Comparison of ENCODE assay signal across 3 fruit fly cellular contexts in the genomic region with DNA sequence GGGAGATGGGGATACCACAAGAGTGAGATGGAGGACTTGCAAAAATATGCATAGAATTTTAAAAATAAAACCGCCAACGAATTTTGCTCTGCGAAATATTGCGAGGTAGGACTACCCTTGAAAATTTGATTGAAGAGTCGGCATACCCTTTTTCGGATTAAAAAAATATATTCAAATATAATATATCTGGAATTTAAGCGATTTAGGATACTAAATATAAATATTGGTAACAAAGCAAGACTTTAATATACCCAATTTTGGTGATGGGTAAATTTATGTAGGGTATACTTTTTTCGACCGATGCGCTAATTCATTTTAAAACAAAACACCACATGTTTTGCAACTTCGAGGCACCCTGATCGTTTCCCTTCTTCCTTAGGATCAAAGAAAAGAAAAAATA.
A peak's percentile ranks its signal among the peaks of the same experiment; 100 is the strongest.
TF ChIP-seq lines count a peak whose summit lies in the region.

No protein-coding gene starts in this region.

- TF ChIP-seq CTCF in whole organism, embryonic (GFP tag; optimal IDR thresholded peaks at IDR 0.05; lab: Kevin White, UChicago) = no peak

TF ChIP-seq in whole organism, embryonic, 481 proteins besides CTCF, POLR2A, EP300 and RAD21:
- TF ChIP-seq prd (optimal IDR thresholded peaks at IDR 0.05; lab: Kevin White, UChicago) (no peak), prd (GFP tag; IDR thresholded peaks at IDR 0.05; lab: Robert Waterston, UW) (0 out of 3 replicates have a peak, but pooled peaks have one; percentile 12), gcm2 (GFP tag; optimal IDR thresholded peaks at IDR 0.05; lab: Kevin White, UChicago) (no peak), Ptx1 (GFP tag; IDR thresholded peaks at IDR 0.05; lab: Robert Waterston, UW) (0 out of 2 replicates have a peak, but pooled peaks have one; percentile 12)

TF ChIP-seq in whole organism, prepupa, 60 proteins besides CTCF, POLR2A, EP300 and RAD21 (continues in another document):
- no peak for TF ChIP-seq Hr38 (GFP tag; optimal IDR thresholded peaks at IDR 0.05; lab: Kevin White, UChicago)
- TF ChIP-seq Smox (GFP tag; optimal IDR thresholded peaks at IDR 0.05; lab: Kevin White, UChicago) = no peak
- TF ChIP-seq cyc (GFP tag; optimal IDR thresholded peaks at IDR 0.05; lab: Kevin White, UChicago) = no peak
- no peak for TF ChIP-seq Met (GFP tag; optimal IDR thresholded peaks at IDR 0.05; lab: Kevin White, UChicago)
- TF ChIP-seq Hr39 (GFP tag; optimal IDR thresholded peaks at IDR 0.05; lab: Kevin White, UChicago) = no peak
- peak; percentile 18 for TF ChIP-seq pdm3 (GFP tag; optimal IDR thresholded peaks at IDR 0.05; lab: Kevin White, UChicago)
- TF ChIP-seq eg (GFP tag; IDR thresholded peaks at IDR 0.05; lab: Robert Waterston, UW) = peak; percentile 54
- no peak for TF ChIP-seq acj6 (GFP tag; optimal IDR thresholded peaks at IDR 0.05; lab: Kevin White, UChicago)
- TF ChIP-seq vri (GFP tag; optimal IDR thresholded peaks at IDR 0.05; lab: Kevin White, UChicago) = no peak
- TF ChIP-seq spab (GFP tag; optimal IDR thresholded peaks at IDR 0.05; lab: Kevin White, UChicago) = no peak
- TF ChIP-seq CG6792 (GFP tag; optimal IDR thresholded peaks at IDR 0.05; lab: Kevin White, UChicago) = no peak
- no peak for TF ChIP-seq ss (GFP tag; optimal IDR thresholded peaks at IDR 0.05; lab: Kevin White, UChicago)
- no peak for TF ChIP-seq CG8632 (GFP tag; optimal IDR thresholded peaks at IDR 0.05; lab: Kevin White, UChicago)
- TF ChIP-seq Eip75B (GFP tag; optimal IDR thresholded peaks at IDR 0.05; lab: Kevin White, UChicago) = peak; percentile 21
- TF ChIP-seq CG7368 (GFP tag; optimal IDR thresholded peaks at IDR 0.05; lab: Kevin White, UChicago) = no peak
- TF ChIP-seq CG11902 (GFP tag; optimal IDR thresholded peaks at IDR 0.05; lab: Kevin White, UChicago) = no peak
- no peak for TF ChIP-seq Sox14 (GFP tag; optimal IDR thresholded peaks at IDR 0.05; lab: Kevin White, UChicago)
- TF ChIP-seq net (GFP tag; optimal IDR thresholded peaks at IDR 0.05; lab: Kevin White, UChicago) = no peak
- TF ChIP-seq lz (GFP tag; optimal IDR thresholded peaks at IDR 0.05; lab: Kevin White, UChicago) = no peak
- no peak for TF ChIP-seq CG34406 (GFP tag; optimal IDR thresholded peaks at IDR 0.05; lab: Kevin White, UChicago)
- no peak for TF ChIP-seq fd59A (GFP tag; optimal IDR thresholded peaks at IDR 0.05; lab: Kevin White, UChicago)
- TF ChIP-seq svp (GFP tag; lab: Kevin White, UChicago) = peak; percentile 3
- TF ChIP-seq CG1621 (tag; optimal IDR thresholded peaks at IDR 0.05; lab: Kevin White, UChicago) = no peak
- TF ChIP-seq achi (GFP tag; optimal IDR thresholded peaks at IDR 0.05; lab: Kevin White, UChicago) = peak; percentile 37
- no peak for TF ChIP-seq Blimp-1 (GFP tag; optimal IDR thresholded peaks at IDR 0.05; lab: Kevin White, UChicago)
- no peak for TF ChIP-seq Lpt (GFP tag; optimal IDR thresholded peaks at IDR 0.05; lab: Kevin White, UChicago)
- TF ChIP-seq Eip93F (GFP tag; optimal IDR thresholded peaks at IDR 0.05; lab: Kevin White, UChicago) = no peak
- no peak for TF ChIP-seq topi (GFP tag; optimal IDR thresholded peaks at IDR 0.05; lab: Kevin White, UChicago)
- no peak for TF ChIP-seq fd85E (GFP tag; optimal IDR thresholded peaks at IDR 0.05; lab: Kevin White, UChicago)
- TF ChIP-seq CG32006 (GFP tag; optimal IDR thresholded peaks at IDR 0.05; lab: Kevin White, UChicago) = peak; percentile 23
- TF ChIP-seq CG6276 (GFP tag; optimal IDR thresholded peaks at IDR 0.05; lab: Kevin White, UChicago) = no peak
- TF ChIP-seq dsx (GFP tag; optimal IDR thresholded peaks at IDR 0.05; lab: Kevin White, UChicago; ENCODE audit: poor library complexity, severe bottlenecking) = no peak
- no peak for TF ChIP-seq CG4318 (GFP tag; optimal IDR thresholded peaks at IDR 0.05; lab: Kevin White, UChicago)
- no peak for TF ChIP-seq CG8319 (GFP tag; optimal IDR thresholded peaks at IDR 0.05; lab: Kevin White, UChicago)
- no peak for TF ChIP-seq dac (GFP tag; optimal IDR thresholded peaks at IDR 0.05; lab: Kevin White, UChicago)
- TF ChIP-seq Ets96B (tag; optimal IDR thresholded peaks at IDR 0.05; lab: Kevin White, UChicago) = peak; percentile 39
- TF ChIP-seq CG6163 (GFP tag; IDR thresholded peaks at IDR 0.05; lab: Robert Waterston, UW) = peak; percentile 66; the same call in 2 of the 3 replicates
- TF ChIP-seq CG3919 (GFP tag; optimal IDR thresholded peaks at IDR 0.05; lab: Kevin White, UChicago) = no peak
- peak; percentile 25; the same call in 1 of the 2 replicates for TF ChIP-seq Gug (GFP tag; IDR thresholded peaks at IDR 0.05; lab: Robert Waterston, UW)
- TF ChIP-seq CG3032 (tag; optimal IDR thresholded peaks at IDR 0.05; lab: Kevin White, UChicago) = peak; percentile 26
- no peak for TF ChIP-seq CG11762 (GFP tag; optimal IDR thresholded peaks at IDR 0.05; lab: Kevin White, UChicago; ENCODE audit: insufficient read depth)
- TF ChIP-seq CG9139 (GFP tag; optimal IDR thresholded peaks at IDR 0.05; lab: Kevin White, UChicago) = no peak

TF ChIP-seq in whole organism, pupa, 21 proteins besides CTCF, POLR2A, EP300 and RAD21:
- TF ChIP-seq CG9948 (tag; optimal IDR thresholded peaks at IDR 0.05; lab: Kevin White, UChicago) (peak; percentile 41), CG4496 (GFP tag; IDR thresholded peaks at IDR 0.05; lab: Robert Waterston, UW) (peak; percentile 56; the same call in 2 of the 3 replicates), EcR (GFP tag; optimal IDR thresholded peaks at IDR 0.05; lab: Kevin White, UChicago) (no peak), Pif1A (GFP tag; optimal IDR thresholded peaks at IDR 0.05; lab: Kevin White, UChicago) (no peak), CG14655 (GFP tag; optimal IDR thresholded peaks at IDR 0.05; lab: Kevin White, UChicago) (peak; percentile 51), CG8301 (tag; optimal IDR thresholded peaks at IDR 0.05; lab: Kevin White, UChicago) (peak; percentile 40), CG17806 (tag; optimal IDR thresholded peaks at IDR 0.05; lab: Kevin White, UChicago) (peak; percentile 44), CG34367 (tag; optimal IDR thresholded peaks at IDR 0.05; lab: Kevin White, UChicago) (no peak), fd96Ca (GFP tag; IDR thresholded peaks at IDR 0.05; lab: Robert Waterston, UW) (no peak), rn (GFP tag; IDR thresholded peaks at IDR 0.05; lab: Robert Waterston, UW) (no peak), Snoo (tag; optimal IDR thresholded peaks at IDR 0.05; lab: Kevin White, UChicago) (no peak), Pif1B (GFP tag; optimal IDR thresholded peaks at IDR 0.05; lab: Kevin White, UChicago) (peak; percentile 28), CG8159 (tag; optimal IDR thresholded peaks at IDR 0.05; lab: Kevin White, UChicago) (peak; percentile 35), CG10348 (GFP tag; IDR thresholded peaks at IDR 0.05; lab: Robert Waterston, UW) (no peak), CG15710 (tag; optimal IDR thresholded peaks at IDR 0.05; lab: Kevin White, UChicago) (no peak), D1 (tag; optimal IDR thresholded peaks at IDR 0.05; lab: Kevin White, UChicago) (no peak), Ets98B (GFP tag; IDR thresholded peaks at IDR 0.05; lab: Robert Waterston, UW) (peak; percentile 34; the same call in 1 of the 2 replicates), CG32121 (GFP tag; IDR thresholded peaks at IDR 0.05; lab: Robert Waterston, UW) (0 out of 2 replicates have a peak, but pooled peaks have one; percentile 47)

Comparison
In these comparisons a context has a peak if more than half of its experiments do, and no peak if none do; other contexts are left out.
1. Of the 7 proteins assayed by ChIP-seq in both whole organism, embryonic and whole organism, prepupa: peak only in whole organism, embryonic: none; only in whole organism, prepupa: Gug; in both: none; in neither: 6.